Worm (Caenorhabditis elegans): ENCODE results near the gene F31E3.2.

Gene F31E3.2

DNA sequence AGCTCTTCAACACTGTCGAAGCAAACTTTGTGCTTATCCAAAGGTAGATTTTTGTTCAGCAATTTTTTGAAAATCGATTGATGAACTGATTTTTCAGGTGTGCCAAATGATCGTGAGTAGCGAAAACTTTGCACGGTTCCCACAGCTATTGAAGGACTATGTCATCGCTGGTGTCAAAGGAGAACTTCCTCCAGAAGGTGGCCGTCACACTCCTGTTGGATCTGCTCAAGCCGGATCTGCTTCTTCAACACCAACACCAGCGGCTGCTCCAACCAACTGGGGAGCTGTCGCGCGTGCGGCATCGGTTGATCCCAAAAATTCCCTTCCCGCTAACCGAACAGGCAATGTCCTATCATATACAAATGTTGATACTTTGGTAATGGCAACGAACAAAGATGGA, 20.4 kb upstream of the F31E3.2 start:
- no peak for TF ChIP-seq ama-1 (optimal IDR thresholded peaks at IDR 0.05)
- TF ChIP-seq lin-11 (tag; optimal IDR thresholded peaks at IDR 0.05) = no peak
- TF ChIP-seq nhr-6 (tag; optimal IDR thresholded peaks at IDR 0.05) = no peak
- TF ChIP-seq snpc-4 (tag; optimal IDR thresholded peaks at IDR 0.05) = no peak
- TF ChIP-seq ceh-16 (tag; optimal IDR thresholded peaks at IDR 0.05) = no peak
- no peak for TF ChIP-seq lin-39 (tag; optimal IDR thresholded peaks at IDR 0.05)
- TF ChIP-seq nhr-23 (tag; optimal IDR thresholded peaks at IDR 0.05) = no peak
- no peak for TF ChIP-seq mab-5 (tag; optimal IDR thresholded peaks at IDR 0.05)
- no peak for TF ChIP-seq ceh-82 (tag; optimal IDR thresholded peaks at IDR 0.05)
- TF ChIP-seq ztf-4 (tag; optimal IDR thresholded peaks at IDR 0.05) = no peak

DNA sequence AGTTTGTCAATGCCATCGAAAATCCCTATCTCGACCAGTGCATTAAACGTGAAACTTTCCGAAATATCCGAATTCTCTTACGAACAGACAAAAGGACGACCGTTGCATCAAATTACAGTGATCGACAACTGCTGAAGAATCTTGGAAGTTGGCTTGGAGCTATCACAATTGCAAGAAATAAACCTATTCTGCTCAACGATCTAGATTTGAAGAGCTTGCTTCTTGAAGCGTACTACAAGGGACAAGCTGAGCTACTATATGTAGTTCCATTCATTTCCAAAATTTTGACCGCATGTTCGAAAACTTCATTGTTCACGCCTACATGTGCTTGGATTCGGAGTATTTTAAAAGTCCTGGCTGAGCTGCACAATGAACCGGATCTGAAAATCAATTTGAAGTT, 19.8 kb upstream of the F31E3.2 start:
- TF ChIP-seq egl-27 (tag; optimal IDR thresholded peaks at IDR 0.05) (no peak), fos-1 (tag; optimal IDR thresholded peaks at IDR 0.05) (no peak), unc-39 (tag; optimal IDR thresholded peaks at IDR 0.05) (no peak), mab-5 (tag; optimal IDR thresholded peaks at IDR 0.05) (no peak), lin-39 (tag; optimal IDR thresholded peaks at IDR 0.05) (no peak), nhr-6 (tag; optimal IDR thresholded peaks at IDR 0.05) (no peak), mbf-1 (tag; optimal IDR thresholded peaks at IDR 0.05) (no peak), nhr-10 (tag; optimal IDR thresholded peaks at IDR 0.05) (no peak), nhr-23 (tag; optimal IDR thresholded peaks at IDR 0.05) (no peak), ama-1 (optimal IDR thresholded peaks at IDR 0.05) (no peak), peb-1 (tag; optimal IDR thresholded peaks at IDR 0.05) (no peak), elt-3 (tag; optimal IDR thresholded peaks at IDR 0.05) (no peak), crh-2 (tag; optimal IDR thresholded peaks at IDR 0.05) (no peak), skn-1 (tag; optimal IDR thresholded peaks at IDR 0.05) (no peak), ztf-11 (tag; optimal IDR thresholded peaks at IDR 0.05) (no peak), F13H6.1 (tag; optimal IDR thresholded peaks at IDR 0.05) (no peak), sma-9 (GFP tag; optimal IDR thresholded peaks at IDR 0.05) (no peak), sma-9 (tag; optimal IDR thresholded peaks at IDR 0.05) (no peak)

DNA sequence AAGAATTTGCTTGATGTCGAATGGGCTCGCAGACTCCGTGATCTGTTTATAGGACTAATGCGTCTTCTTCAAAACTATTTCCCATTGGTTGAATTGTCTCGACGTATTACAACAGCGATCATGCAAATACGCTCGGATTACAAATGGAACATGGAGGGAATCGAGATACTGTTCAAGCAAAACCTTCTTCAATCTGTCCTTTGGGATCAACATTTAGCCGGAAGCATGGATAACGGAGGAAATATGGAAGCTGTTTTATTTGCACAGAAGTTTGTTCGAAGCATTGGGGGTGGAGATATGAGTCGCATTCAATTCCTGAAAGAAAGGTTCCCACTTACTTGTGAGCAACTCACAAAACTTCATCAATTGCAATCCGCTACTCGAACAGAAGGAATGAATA, 18.0 kb upstream of the F31E3.2 start:
- TF ChIP-seq lin-39 (tag; optimal IDR thresholded peaks at IDR 0.05) (no peak), ZK546.5 (tag; optimal IDR thresholded peaks at IDR 0.05) (no peak), R02D3.7 (tag; optimal IDR thresholded peaks at IDR 0.05) (no peak), nhr-12 (tag; optimal IDR thresholded peaks at IDR 0.05) (no peak), nhr-23 (tag; optimal IDR thresholded peaks at IDR 0.05) (no peak)

DNA sequence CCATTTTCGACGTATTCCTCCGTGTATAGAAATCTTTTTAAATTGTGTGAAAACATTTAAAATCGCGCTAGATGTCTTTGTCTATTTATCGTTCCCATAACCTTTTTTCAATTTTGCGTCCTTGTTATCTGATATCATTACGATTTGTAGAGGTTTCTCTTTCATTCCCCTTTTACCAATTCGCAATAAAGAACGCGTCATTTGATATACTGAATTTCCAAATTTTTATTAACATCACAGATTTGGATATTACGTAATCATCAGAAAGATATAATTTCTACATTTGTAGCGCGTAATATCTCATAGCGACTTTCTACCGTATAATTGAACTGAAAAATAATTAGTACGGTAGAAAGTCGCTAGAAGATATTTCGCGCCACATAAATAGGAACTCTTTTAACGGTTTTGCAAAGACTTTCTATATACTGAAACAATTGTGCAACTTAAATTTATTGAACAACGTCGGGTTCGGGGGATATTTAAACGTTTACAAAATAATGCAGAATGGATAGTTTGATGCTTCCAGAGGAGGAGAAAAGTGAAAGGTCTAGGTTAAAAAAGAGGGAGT, 15.0 kb upstream of the F31E3.2 start:
- no peak for TF ChIP-seq mab-5 (tag; optimal IDR thresholded peaks at IDR 0.05)
- TF ChIP-seq elt-3 (tag; optimal IDR thresholded peaks at IDR 0.05) = no peak
- TF ChIP-seq nhr-21 (tag; optimal IDR thresholded peaks at IDR 0.05) = no peak
- TF ChIP-seq aly-2 (tag; optimal IDR thresholded peaks at IDR 0.05) = no peak
- TF ChIP-seq nhr-12 (tag; optimal IDR thresholded peaks at IDR 0.05) = no peak
- no peak for TF ChIP-seq sma-9 (GFP tag; optimal IDR thresholded peaks at IDR 0.05)
- no peak for TF ChIP-seq sma-9 (tag; optimal IDR thresholded peaks at IDR 0.05)
- TF ChIP-seq Y55F3AM.14 (GFP tag; optimal IDR thresholded peaks at IDR 0.05) = no peak
- TF ChIP-seq nhr-25 (tag; optimal IDR thresholded peaks at IDR 0.05) = no peak
- TF ChIP-seq nhr-10 (tag; optimal IDR thresholded peaks at IDR 0.05) = no peak

DNA sequence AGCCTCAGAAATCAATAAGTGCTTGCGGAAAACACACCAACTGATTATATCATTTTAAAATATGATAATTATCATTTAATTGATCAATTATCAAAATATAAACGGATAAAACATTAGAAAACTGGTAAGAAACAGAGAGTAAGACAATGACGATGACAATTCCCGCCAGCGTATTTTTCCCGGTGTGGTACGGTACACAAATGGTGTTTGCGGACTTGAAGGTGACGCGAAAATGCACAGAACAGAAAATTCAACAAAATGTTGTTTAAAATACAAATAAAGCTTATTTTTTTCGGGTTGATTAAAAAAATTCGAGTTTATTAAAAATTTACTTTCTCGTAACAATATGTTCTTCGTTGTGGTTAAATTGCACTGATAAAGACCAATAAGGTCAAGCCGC, 12.6 kb upstream of the F31E3.2 start:
- no peak for TF ChIP-seq ztf-11 (tag; optimal IDR thresholded peaks at IDR 0.05)
- TF ChIP-seq ceh-16 (tag; optimal IDR thresholded peaks at IDR 0.05) = no peak
- TF ChIP-seq nhr-129 (tag; optimal IDR thresholded peaks at IDR 0.05) = peak; percentile 56
- TF ChIP-seq nhr-25 (tag; optimal IDR thresholded peaks at IDR 0.05) = peak; percentile 18
- TF ChIP-seq skn-1 (tag; optimal IDR thresholded peaks at IDR 0.05) = peak; percentile 67
- no peak for TF ChIP-seq sma-9 (GFP tag; optimal IDR thresholded peaks at IDR 0.05)
- TF ChIP-seq sma-9 (tag; optimal IDR thresholded peaks at IDR 0.05) = no peak
- TF ChIP-seq C34F6.9 (tag; optimal IDR thresholded peaks at IDR 0.05) = peak; percentile 79
- peak; percentile 88 to 98 for TF ChIP-seq lsy-2 (tag; optimal IDR thresholded peaks at IDR 0.05)
- no peak for TF ChIP-seq elt-1 (tag; optimal IDR thresholded peaks at IDR 0.05)
- TF ChIP-seq nhr-237 (tag; optimal IDR thresholded peaks at IDR 0.05) = no peak
- TF ChIP-seq crh-2 (tag; optimal IDR thresholded peaks at IDR 0.05) = peak; percentile 59
- TF ChIP-seq blmp-1 (tag; optimal IDR thresholded peaks at IDR 0.05; ENCODE audit: insufficient read depth) = peak; percentile 3
- TF ChIP-seq gmeb-1 (tag; optimal IDR thresholded peaks at IDR 0.05) = peak; percentile 55
- TF ChIP-seq unc-62 (GFP tag; optimal IDR thresholded peaks at IDR 0.05) = no peak
- TF ChIP-seq ztf-4 (tag; optimal IDR thresholded peaks at IDR 0.05) = no peak
- TF ChIP-seq sem-4 (tag; optimal IDR thresholded peaks at IDR 0.05) = peak; percentile 8
- peak; percentile 24 for TF ChIP-seq fos-1 (tag; optimal IDR thresholded peaks at IDR 0.05)
- TF ChIP-seq unc-55 (GFP tag; optimal IDR thresholded peaks at IDR 0.05) = peak; percentile 83

Measured in whole organism, L2 larva.